Worm (Caenorhabditis elegans): Measurements from ENCODE around the gene C38D4.7.

Gene C38D4.7

DNA sequence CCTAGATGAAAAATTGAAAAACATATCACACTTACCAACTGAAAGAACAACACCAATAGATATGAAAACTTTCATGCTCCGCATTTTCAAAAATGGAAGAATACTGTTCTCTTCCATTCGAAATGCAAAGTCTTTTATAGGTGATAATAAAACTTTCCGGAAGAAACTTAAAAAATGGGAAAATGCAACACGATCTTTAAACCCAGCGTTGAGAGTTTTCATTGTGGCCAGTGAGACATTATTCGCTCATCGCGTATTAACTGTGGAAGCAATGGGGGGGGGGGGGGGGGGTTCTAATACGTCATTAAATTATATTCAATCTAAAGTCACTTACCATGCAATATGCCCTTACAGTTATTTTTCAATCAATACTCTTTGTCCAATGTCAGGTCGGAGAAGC is 33.2 kb upstream of the C38D4.7 start, which contains the start of the genes clec-157 and fkh-5:
Gene clec-157, minus strand, starts transcription at position 101 of the 400 bp plus-strand sequence.
Gene fkh-5, plus strand, starts transcription at position 336 of the 400 bp plus-strand sequence.
- TF ChIP-seq R02D3.7 (tag; optimal IDR thresholded peaks at IDR 0.05) (no peak), snpc-4 (tag; optimal IDR thresholded peaks at IDR 0.05) (no peak), eor-1 (tag; optimal IDR thresholded peaks at IDR 0.05) (no peak)

DNA sequence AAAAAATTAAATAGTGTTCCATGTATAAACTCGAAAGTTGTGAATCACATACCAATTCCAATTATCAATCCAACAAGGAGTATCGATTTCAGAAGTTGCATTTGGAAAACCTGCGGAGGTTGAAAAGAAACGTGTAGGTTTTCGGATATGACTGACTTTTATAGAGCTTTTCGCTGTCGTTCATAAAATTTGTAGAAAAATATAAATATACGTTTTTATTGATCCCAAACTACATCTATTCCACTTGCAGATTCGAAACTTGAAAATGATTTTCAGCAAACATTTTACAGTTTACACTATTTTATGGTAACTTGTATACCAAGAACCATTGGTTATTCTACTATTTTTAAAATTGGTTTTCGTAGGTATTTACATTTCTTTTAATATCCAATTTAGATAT is 31.1 kb upstream of the C38D4.7 start, which contains the start of gene clec-156:
Gene clec-156, minus strand, starts transcription at position 101 of the 400 bp plus-strand sequence.
- TF ChIP-seq mml-1 (tag; optimal IDR thresholded peaks at IDR 0.05) (no peak), ztf-11 (tag; optimal IDR thresholded peaks at IDR 0.05) (no peak), R02D3.7 (tag; optimal IDR thresholded peaks at IDR 0.05) (no peak), sea-2 (GFP tag; optimal IDR thresholded peaks at IDR 0.05) (no peak), elt-1 (tag; optimal IDR thresholded peaks at IDR 0.05) (no peak), ama-1 (optimal IDR thresholded peaks at IDR 0.05) (no peak)

DNA sequence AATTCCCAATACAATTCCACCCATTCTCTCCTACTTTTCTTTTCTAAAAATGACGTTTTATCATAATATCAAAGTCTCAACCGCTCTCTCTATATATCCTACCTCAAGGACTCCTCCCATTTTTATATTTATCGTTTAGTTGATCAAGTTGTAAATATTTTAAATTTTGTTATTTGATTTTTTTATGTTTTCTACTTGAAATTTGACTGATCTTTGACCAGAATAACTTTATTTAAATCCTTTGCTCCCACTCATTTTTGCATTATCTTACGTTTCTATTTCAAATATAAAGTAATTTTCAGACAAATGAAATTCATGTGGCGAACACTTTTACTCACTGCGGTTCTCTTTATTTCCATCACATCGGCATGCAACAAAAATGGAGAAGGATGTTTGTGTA is 26.3 kb upstream of the C38D4.7 start, which contains the start of the genes acbp-7 and F26A1.19:
Gene acbp-7, plus strand, starts transcription at position 301 of the 400 bp plus-strand sequence.
Gene F26A1.19, plus strand, starts transcription at position 303 of the 400 bp plus-strand sequence.
- TF ChIP-seq mdl-1 (tag; optimal IDR thresholded peaks at IDR 0.05) (no peak), elt-3 (tag; optimal IDR thresholded peaks at IDR 0.05) (no peak), nhr-67 (tag; optimal IDR thresholded peaks at IDR 0.05) (no peak), daf-12 (tag; optimal IDR thresholded peaks at IDR 0.05) (no peak), skn-1 (tag; optimal IDR thresholded peaks at IDR 0.05) (no peak), nfya-1 (tag; optimal IDR thresholded peaks at IDR 0.05; ENCODE audit: insufficient read depth) (no peak), R02D3.7 (tag; optimal IDR thresholded peaks at IDR 0.05) (no peak), ceh-28 (tag; optimal IDR thresholded peaks at IDR 0.05) (no peak), ztf-4 (tag; optimal IDR thresholded peaks at IDR 0.05) (no peak), unc-39 (tag; optimal IDR thresholded peaks at IDR 0.05) (no peak), fkh-2 (tag; optimal IDR thresholded peaks at IDR 0.05) (no peak), pqm-1 (tag; optimal IDR thresholded peaks at IDR 0.05) (no peak), snpc-4 (tag; optimal IDR thresholded peaks at IDR 0.05) (no peak)

DNA sequence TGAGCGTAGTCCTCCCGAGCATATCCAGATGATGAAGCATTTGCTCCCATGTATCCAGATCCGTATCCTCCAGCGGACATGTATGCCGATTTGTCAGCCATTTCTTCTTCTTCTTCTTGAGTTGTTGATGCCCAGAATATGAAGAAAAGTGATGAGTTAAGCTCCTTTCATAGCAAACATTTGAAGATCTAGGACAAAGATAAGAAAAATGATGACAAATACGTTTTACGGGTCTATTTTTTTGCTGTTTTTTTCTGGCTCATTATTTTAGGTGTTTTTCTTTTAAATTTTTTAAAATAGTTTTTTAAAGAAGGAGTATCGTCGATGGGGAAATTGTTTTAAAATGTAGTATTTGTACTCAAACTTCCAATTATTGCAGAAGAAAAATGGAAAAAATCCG is 19.1 kb upstream of the C38D4.7 start, which contains the start of gene nspd-9:
Gene nspd-9, minus strand, starts transcription at position 101 of the 400 bp plus-strand sequence.
- TF ChIP-seq unc-39 (tag; optimal IDR thresholded peaks at IDR 0.05) (no peak), ceh-28 (tag; optimal IDR thresholded peaks at IDR 0.05) (no peak), ceh-16 (tag; optimal IDR thresholded peaks at IDR 0.05) (no peak), pqm-1 (tag; optimal IDR thresholded peaks at IDR 0.05) (no peak), elt-1 (tag; optimal IDR thresholded peaks at IDR 0.05) (no peak), snpc-4 (tag; optimal IDR thresholded peaks at IDR 0.05) (no peak), mdl-1 (tag; optimal IDR thresholded peaks at IDR 0.05) (no peak), hmg-11 (tag; optimal IDR thresholded peaks at IDR 0.05) (no peak)

DNA sequence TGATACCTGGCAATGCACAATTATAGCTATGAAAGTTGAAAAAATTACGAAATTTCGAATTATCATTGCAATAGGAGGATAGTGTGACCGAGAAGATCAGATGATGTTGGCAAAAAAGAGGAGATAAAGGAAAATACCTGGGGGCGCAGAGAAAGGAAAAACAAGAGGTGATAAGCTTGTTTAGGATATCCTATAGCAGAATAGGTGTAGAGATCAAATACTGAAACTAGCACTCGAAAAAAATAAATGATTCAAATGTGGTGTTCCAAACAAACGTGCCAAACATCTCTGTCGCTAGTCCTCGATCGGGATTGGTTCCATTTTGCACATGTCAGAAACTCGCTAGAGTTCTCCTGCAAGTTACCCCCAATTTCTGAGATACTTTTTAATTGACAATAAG is 18.3 kb upstream of the C38D4.7 start, which contains the start of gene F26A1.9:
Gene F26A1.9, minus strand, starts transcription at position 101 of the 400 bp plus-strand sequence.
- no peak for TF ChIP-seq ama-1 (optimal IDR thresholded peaks at IDR 0.05)
- TF ChIP-seq mdl-1 (tag; optimal IDR thresholded peaks at IDR 0.05) = no peak
- TF ChIP-seq nhr-77 (tag; optimal IDR thresholded peaks at IDR 0.05) = no peak
- TF ChIP-seq skn-1 (tag; optimal IDR thresholded peaks at IDR 0.05) = no peak

DNA sequence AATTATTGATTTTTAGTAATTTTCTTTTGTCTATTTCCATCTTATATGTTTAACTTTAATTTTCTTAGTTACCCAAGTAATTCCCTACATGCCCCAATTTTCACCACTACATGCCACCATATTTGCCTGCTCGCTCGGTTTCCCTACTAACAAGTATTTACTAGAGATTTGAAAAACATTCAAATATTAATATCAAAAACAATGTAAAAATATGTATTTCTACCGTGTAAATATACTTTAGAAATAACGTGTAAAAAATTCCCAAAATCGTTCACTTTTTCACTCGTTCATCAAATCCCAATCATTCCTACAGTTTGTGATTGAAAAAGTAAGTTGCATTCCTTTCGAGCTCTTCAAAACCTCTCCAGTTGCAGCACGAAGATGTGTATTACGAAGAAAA is 15.5 kb upstream of the C38D4.7 start, which contains the start of gene F26A1.3:
Gene F26A1.3, plus strand, starts transcription at position 301 of the 400 bp plus-strand sequence.
- TF ChIP-seq elt-2 (tag; optimal IDR thresholded peaks at IDR 0.05) = no peak
- TF ChIP-seq nhr-11 (tag; optimal IDR thresholded peaks at IDR 0.05) = no peak
- no peak for TF ChIP-seq sea-2 (GFP tag; optimal IDR thresholded peaks at IDR 0.05)
- TF ChIP-seq nhr-28 (tag; optimal IDR thresholded peaks at IDR 0.05) = no peak
- no peak for TF ChIP-seq nhr-237 (tag; optimal IDR thresholded peaks at IDR 0.05)
- no peak for TF ChIP-seq nhr-77 (tag; optimal IDR thresholded peaks at IDR 0.05)
- no peak for TF ChIP-seq nhr-67 (tag; optimal IDR thresholded peaks at IDR 0.05)
- TF ChIP-seq daf-12 (tag; optimal IDR thresholded peaks at IDR 0.05) = no peak
- TF ChIP-seq pqm-1 (tag; optimal IDR thresholded peaks at IDR 0.05) = no peak
- TF ChIP-seq lin-15B (tag; optimal IDR thresholded peaks at IDR 0.05) = no peak
- TF ChIP-seq ZK546.5 (tag; optimal IDR thresholded peaks at IDR 0.05) = no peak
- no peak for TF ChIP-seq nhr-25 (tag; optimal IDR thresholded peaks at IDR 0.05)
- no peak for TF ChIP-seq ceh-82 (tag; optimal IDR thresholded peaks at IDR 0.05)
- no peak for TF ChIP-seq egl-5 (tag; optimal IDR thresholded peaks at IDR 0.05)
- no peak for TF ChIP-seq ceh-9 (tag; optimal IDR thresholded peaks at IDR 0.05)
- TF ChIP-seq jun-1 (tag; optimal IDR thresholded peaks at IDR 0.05) = no peak
- no peak for TF ChIP-seq nhr-23 (tag; optimal IDR thresholded peaks at IDR 0.05)
- no peak for TF ChIP-seq mml-1 (tag; optimal IDR thresholded peaks at IDR 0.05)
- no peak for TF ChIP-seq fkh-2 (tag; optimal IDR thresholded peaks at IDR 0.05)
